Fruit fly (Drosophila melanogaster) Kc167 (cell line): ENCODE results near the gene RtGEF.

Source experiments
- Myc ChIP-seq: fragments of >200 bp; optimal IDR thresholded peaks from 2 replicates; lab custom pipeline; 2017; ENCODE audit warnings: missing external identifiers
- Sin3A ChIP-seq: fragments of >200 bp; optimal IDR thresholded peaks from 2 replicates; lab custom pipeline; 2018; ENCODE audit warnings: missing external identifiers
- h ChIP-seq: fragments of >200 bp; optimal IDR thresholded peaks from 3 replicates; lab custom pipeline; 2018; ENCODE audit warnings: missing external identifiers
- insv ChIP-seq: fragments of >200 bp; optimal IDR thresholded peaks from 3 replicates; lab custom pipeline; 2018; ENCODE audit warnings: missing external identifiers
- psq ChIP-seq: fragments of >200 bp; optimal IDR thresholded peaks from 2 replicates; lab custom pipeline; 2017; ENCODE audit warnings: missing external identifiers
- ttk ChIP-seq: sonication (Bioruptor generic); optimal IDR thresholded peaks from 2 replicates; lab custom pipeline; 2017; ENCODE audit warnings: missing external identifiers

The RtGEF gene

DNA sequence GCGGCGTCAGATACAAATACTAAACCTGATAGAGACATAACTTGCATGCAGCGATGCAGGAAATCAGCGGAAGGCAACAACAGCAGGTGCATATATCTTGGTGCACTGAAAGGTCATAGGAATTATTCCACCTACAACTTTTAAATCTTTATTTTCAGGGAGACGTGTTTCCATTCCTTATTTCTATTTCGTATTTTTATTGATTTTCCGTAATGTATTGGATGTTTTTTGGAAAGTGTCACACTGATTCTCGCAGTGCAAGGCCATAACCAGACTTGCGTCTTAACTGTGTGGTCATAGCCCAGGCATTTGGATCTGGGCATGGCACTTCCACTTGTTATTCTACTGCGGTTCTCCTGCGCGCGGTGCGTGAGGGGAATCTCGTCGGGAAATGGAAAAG is 21.2 kb downstream of the RtGEF start:
- TF ChIP-seq h (lab: Kevin White, UChicago): no peak
- TF ChIP-seq psq (lab: Kevin White, UChicago): no peak
- no peak for TF ChIP-seq ttk (lab: Kevin White, UChicago)
- TF ChIP-seq Sin3A (lab: Kevin White, UChicago): no peak
- no peak for TF ChIP-seq insv
- TF ChIP-seq Myc (lab: Kevin White, UChicago): no peak

DNA sequence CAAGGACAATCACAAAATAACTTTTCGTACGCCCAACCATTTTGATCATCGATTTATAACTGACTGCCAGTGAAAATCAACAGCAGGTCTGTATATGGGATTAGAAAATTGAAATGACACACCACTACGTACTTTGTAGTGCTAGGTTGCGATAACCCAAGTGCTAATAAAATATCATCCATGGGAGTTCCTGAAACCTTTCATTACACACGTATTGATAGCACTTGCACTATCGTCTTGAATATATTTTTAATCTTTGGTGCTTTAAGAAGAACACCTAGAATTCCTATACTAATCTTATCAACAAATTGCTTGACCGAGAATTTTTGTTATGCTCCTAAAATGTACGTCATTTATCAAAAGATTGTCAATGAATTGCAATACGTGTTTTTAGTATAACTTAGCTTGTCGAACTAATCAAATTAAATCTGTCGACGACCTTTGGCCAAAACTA is 23.8 kb downstream of the RtGEF start, which contains the start of gene Ugt37A1:
Ugt37A1 (minus strand) TSS at position 51 of the 454 bp plus-strand sequence.
- TF ChIP-seq Sin3A (lab: Kevin White, UChicago) (no peak), ttk (lab: Kevin White, UChicago) (no peak), psq (lab: Kevin White, UChicago) (no peak), insv (no peak), Myc (lab: Kevin White, UChicago) (no peak), h (lab: Kevin White, UChicago) (no peak)

DNA sequence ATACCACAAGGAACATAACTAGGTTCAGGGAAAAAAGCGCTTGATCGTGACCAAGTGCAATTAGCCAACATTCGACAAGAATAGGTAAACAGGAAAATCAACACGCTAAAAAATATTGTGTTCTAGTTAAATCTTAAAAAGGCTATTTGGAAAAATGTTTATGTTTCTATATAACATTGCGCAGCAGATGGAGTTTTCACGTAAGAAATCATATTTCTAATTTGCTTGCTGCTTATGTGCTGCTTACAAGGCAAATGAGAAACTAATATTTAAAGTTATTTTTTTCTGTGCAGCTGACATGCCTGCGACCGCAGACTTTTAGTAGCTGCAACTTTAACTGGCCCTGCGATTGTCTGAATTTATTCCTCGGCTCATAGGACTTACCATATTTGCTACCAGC is 31.1 kb downstream of the RtGEF start:
- TF ChIP-seq ttk (lab: Kevin White, UChicago) (no peak), psq (lab: Kevin White, UChicago) (no peak), h (lab: Kevin White, UChicago) (no peak), Myc (lab: Kevin White, UChicago) (no peak), insv (no peak), Sin3A (lab: Kevin White, UChicago) (no peak)

DNA sequence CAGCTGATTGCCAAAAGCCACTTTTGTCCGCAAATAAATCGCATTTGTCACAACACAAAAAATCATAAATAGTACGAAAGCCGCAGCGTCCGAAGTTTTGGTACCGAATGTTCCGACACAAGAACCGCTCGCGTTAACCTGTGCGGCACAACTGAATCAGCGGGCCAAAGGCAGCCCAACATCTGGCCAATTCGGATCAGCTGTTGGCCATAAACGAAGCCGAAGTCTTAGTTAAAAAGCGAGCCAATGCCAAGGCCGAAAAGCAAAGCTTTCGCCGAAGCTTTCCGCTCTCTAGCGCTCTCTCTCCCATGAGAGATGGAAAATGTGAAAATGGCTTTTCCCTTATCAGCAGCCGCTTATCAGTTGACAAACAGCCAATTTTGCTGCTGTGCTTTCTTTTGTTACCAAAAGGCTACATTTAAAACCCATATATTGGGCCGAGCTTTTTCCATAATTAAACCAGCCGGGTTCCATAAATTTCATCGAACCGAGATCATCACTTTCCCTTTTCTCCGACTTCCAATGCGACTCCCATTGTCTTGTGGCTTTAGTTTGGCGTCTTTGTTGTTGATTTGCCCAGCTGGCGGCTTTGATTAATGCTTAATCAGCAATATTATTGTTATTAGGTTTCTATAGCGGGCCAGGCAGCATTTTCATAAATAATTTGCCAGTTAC is 32.0 kb downstream of the RtGEF start, which contains the start of gene CG16798:
CG16798 (minus strand) TSS at position 216 of the 675 bp plus-strand sequence.
- no peak for TF ChIP-seq psq (lab: Kevin White, UChicago)
- no peak for TF ChIP-seq Sin3A (lab: Kevin White, UChicago)
- no peak for TF ChIP-seq insv
- no peak for TF ChIP-seq h (lab: Kevin White, UChicago)

DNA sequence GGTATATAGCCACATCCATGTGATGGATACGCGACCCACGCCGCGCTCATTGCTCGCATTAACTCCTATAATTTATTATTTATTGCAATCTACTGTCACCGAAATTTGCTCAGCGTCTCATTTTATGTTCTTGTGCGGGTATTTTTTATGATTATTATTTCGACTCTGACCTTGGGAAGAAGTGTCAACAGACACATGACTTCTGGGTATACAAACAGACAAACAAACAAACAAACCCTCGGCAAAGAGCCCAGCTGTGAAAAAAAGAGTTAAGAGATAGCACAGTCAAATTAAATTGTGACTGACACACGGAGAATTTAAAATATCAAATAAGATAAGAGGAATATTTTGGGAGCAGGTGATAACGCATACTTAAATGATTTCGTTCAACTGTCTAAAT is 39.8 kb downstream of the RtGEF start:
- TF ChIP-seq ttk (lab: Kevin White, UChicago) (no peak), psq (lab: Kevin White, UChicago) (no peak), Myc (lab: Kevin White, UChicago) (no peak), h (lab: Kevin White, UChicago) (no peak), Sin3A (lab: Kevin White, UChicago) (no peak), insv (no peak)

DNA sequence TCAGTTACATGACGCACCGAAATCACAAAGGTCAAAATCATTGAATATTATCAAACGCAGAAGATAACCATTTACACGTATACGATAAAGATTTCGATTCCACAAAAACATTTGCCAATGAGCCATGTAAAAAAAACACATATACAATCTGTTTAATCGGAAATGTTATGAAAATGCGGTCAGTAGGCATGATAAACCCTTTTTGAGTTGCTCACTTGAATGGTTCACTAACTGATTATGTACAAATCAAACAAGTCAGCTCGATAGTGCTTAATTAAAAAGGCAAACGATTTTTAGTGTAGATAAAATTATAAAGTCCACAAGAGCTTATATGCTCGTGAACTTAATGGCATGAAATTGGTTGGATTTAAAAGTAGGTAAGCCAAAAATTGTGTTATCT is 46.8 kb downstream of the RtGEF start:
- no peak for TF ChIP-seq insv
- TF ChIP-seq Myc (lab: Kevin White, UChicago): no peak
- TF ChIP-seq h (lab: Kevin White, UChicago): no peak
- TF ChIP-seq Sin3A (lab: Kevin White, UChicago): no peak
- no peak for TF ChIP-seq psq (lab: Kevin White, UChicago)
- no peak for TF ChIP-seq ttk (lab: Kevin White, UChicago)

DNA sequence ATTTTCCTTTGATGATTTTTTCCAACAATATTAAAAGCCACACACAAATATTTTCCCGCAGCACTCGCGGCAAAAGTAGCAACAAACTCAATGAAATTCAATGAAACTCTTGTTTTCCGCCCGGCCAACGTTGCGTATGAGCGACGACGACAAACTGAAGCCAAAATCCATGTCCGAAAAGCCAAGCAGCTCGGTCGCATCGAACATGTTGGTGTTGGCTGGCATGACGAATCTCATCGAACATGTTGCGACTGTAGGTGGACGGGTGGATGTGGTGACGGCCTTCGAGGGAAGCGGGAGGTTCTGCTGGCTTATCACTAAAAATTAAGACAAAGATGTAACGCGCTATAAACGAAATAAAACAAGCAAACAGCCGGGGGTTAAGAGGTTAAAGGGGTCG is 49.0 kb downstream of the RtGEF start:
- TF ChIP-seq Myc (lab: Kevin White, UChicago) (no peak), insv (no peak), ttk (lab: Kevin White, UChicago) (no peak), h (lab: Kevin White, UChicago) (no peak), Sin3A (lab: Kevin White, UChicago) (no peak), psq (lab: Kevin White, UChicago) (no peak)

DNA sequence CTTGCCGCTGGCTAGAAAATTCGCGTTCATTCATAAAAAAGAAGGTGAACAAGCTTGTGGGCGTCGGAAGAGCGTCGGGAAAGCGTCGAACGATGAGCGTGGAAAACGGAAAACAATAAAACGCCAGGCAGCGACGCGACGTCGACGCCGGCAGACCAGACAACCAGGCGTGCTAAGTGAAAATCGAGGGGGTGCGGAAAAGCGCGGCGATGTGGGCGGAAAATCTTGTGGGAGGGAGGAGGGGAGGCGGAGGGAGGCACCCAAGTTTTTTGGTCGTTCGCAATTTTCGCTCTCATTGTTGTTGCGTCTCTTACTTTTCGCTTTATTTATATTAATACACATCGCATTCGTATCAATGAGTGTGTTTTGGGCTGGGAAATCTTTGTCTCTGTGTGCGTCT is 50.6 kb downstream of the RtGEF start:
- TF ChIP-seq psq (lab: Kevin White, UChicago): no peak
- no peak for TF ChIP-seq Sin3A (lab: Kevin White, UChicago)
- no peak for TF ChIP-seq insv
- no peak for TF ChIP-seq ttk (lab: Kevin White, UChicago)
- TF ChIP-seq Myc (lab: Kevin White, UChicago): no peak
- no peak for TF ChIP-seq h (lab: Kevin White, UChicago)

DNA sequence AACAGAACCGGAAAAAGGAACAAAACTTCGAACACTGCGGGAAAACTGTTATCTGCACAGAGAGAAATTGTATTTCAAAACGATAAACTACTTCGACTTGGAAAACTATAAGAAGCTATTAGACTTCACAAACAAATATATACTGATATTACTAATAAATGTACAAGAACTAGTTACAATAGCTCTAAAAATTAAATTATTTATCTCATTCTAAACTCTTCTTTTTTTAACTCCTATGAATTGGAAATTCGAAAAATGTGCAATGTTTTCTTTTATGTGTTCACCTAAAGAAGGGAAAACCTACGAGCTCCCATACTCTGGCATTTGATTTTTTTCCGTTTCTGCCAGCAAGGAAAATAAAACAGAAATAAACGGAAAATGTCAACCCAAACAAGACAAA is 51.2 kb downstream of the RtGEF start:
- TF ChIP-seq insv (no peak), ttk (lab: Kevin White, UChicago) (no peak), Myc (lab: Kevin White, UChicago) (no peak), h (lab: Kevin White, UChicago) (no peak), Sin3A (lab: Kevin White, UChicago) (no peak), psq (lab: Kevin White, UChicago) (no peak)

DNA sequence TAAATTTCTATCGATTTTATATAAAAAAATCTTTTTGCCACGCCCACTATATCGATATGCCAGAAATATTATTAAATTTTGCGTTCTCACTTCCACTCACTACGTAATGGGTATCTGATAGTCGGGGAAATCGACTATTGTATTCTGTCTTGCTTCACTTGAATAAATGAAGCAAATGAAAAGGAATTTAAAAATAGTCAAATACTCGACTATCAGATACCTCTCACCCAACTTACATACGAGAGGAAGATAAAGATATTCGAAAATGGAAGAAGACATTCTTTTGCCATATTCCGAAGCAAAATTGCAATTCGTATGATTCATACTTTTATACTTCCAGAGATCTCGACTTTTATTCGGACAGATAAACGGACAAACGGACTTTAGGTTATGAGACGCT is 63.6 kb downstream of the RtGEF start:
- TF ChIP-seq Sin3A (lab: Kevin White, UChicago) (no peak), Myc (lab: Kevin White, UChicago) (no peak), h (lab: Kevin White, UChicago) (no peak)

DNA sequence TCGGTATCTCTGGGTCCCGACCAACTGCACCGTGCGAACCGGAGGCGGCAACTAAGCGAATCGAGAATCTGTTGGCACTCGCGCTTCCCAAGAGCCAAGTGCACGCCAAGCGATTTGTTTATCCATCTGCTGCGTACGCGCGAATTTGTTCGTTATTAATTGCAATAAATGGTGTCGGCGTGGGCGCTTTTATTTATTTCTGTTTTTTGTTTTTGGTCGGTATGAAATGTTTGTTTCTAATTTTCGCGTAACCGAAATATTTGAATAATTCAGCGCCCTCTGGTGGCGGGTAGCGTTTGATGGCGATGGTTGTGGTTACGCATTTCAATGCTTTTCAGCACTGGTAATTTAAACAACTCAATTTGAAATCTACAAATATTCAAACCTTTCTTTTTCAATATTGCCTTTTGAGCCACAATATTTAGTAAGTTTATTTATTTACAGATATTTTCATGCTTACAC is 64.5 kb downstream of the RtGEF start, which contains the start of gene CG10947:
CG10947 (minus strand) TSS at position 51 of the 462 bp plus-strand sequence.
- TF ChIP-seq h (lab: Kevin White, UChicago) (no peak), Myc (lab: Kevin White, UChicago) (no peak), insv (no peak), Sin3A (lab: Kevin White, UChicago) (no peak), psq (lab: Kevin White, UChicago) (no peak), ttk (lab: Kevin White, UChicago) (no peak)
